Worm (Caenorhabditis elegans): ENCODE measurements around the gene fard-1.

Gene fard-1

ce11 chrX:2895646-2896045 lies 37.5 kb upstream of the fard-1 start:
- TF ChIP-seq unc-62 (GFP tag; optimal IDR thresholded peaks at IDR 0.05 in 1 of 2) (peak in 1 of 2 experiments; percentile 38), unc-62 (tag; optimal IDR thresholded peaks at IDR 0.05) (no peak), fos-1 (tag; optimal IDR thresholded peaks at IDR 0.05) (no peak), aha-1 (tag) (peak; percentile 92), hlh-30 (tag; optimal IDR thresholded peaks at IDR 0.05; ENCODE audit: insufficient read depth) (peak; percentile 15), tag-97 (GFP tag; IDR thresholded peaks at IDR 0.05) (no peak)

DNA sequence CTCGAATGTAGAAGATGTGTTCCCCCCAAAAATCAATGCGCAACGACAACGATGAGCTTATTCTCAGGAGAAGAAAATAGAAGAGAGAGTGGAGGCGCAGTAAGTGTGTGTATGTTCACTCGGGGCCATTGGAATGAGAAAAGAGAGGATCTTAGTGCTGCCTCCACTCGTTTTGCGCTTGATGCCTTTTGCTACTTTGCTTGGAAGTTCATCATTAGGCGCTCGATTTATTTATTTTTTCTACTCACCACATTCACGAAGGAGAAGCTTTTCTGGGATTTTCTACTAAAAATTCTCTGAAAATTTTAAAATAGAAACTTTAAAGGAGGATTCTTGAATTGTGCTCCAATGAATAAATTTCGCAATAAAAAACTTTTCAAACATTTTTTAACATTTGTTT lies 34.9 kb upstream of the fard-1 start, which contains the start of gene F52B10.3:
Gene F52B10.3 (minus strand): TSS at position 101 of the 400 bp plus-strand sequence.
- TF ChIP-seq hmg-1.1 (GFP tag; IDR thresholded peaks at IDR 0.05): no peak
- no peak for TF ChIP-seq duxl-1 (tag; optimal IDR thresholded peaks at IDR 0.05; ENCODE audit: poor library complexity)
- no peak for TF ChIP-seq ceh-32 (tag; optimal IDR thresholded peaks at IDR 0.05; ENCODE audit: poor library complexity)
- no peak for TF ChIP-seq F10B5.3 (tag; optimal IDR thresholded peaks at IDR 0.05)
- TF ChIP-seq lin-1 (GFP tag; IDR thresholded peaks at IDR 0.05): no peak
- no peak for TF ChIP-seq nhr-41 (GFP tag; IDR thresholded peaks at IDR 0.05)
- TF ChIP-seq D1046.2 (GFP tag; IDR thresholded peaks at IDR 0.05): no peak
- no peak for TF ChIP-seq F26F4.8 (GFP tag; conservative IDR thresholded peaks at IDR 0.05)
- no peak for TF ChIP-seq ceh-28 (tag; optimal IDR thresholded peaks at IDR 0.05)
- no peak for TF ChIP-seq Y75B8A.6 (GFP tag; IDR thresholded peaks at IDR 0.05)
- no peak for TF ChIP-seq unc-62 (GFP tag; optimal IDR thresholded peaks at IDR 0.05 in 1 of 2)
- TF ChIP-seq unc-62 (tag; optimal IDR thresholded peaks at IDR 0.05): no peak
- TF ChIP-seq T20F7.1 (GFP tag; optimal IDR thresholded peaks at IDR 0.05): no peak
- TF ChIP-seq nhr-11 (tag; optimal IDR thresholded peaks at IDR 0.05): no peak
- no peak for TF ChIP-seq lin-39 (tag; optimal IDR thresholded peaks at IDR 0.05)
- no peak for TF ChIP-seq F37D6.2 (tag; optimal IDR thresholded peaks at IDR 0.05)
- TF ChIP-seq ceh-44 (GFP tag; IDR thresholded peaks at IDR 0.05): no peak
- TF ChIP-seq nhr-25 (tag; optimal IDR thresholded peaks at IDR 0.05; ENCODE audit: borderline replicate concordance, insufficient read depth): no peak
- TF ChIP-seq pqm-1 (tag; optimal IDR thresholded peaks at IDR 0.05): no peak
- TF ChIP-seq F44E2.7 (GFP tag; IDR thresholded peaks at IDR 0.05): no peak
- TF ChIP-seq nhr-10 (tag; optimal IDR thresholded peaks at IDR 0.05): no peak

DNA sequence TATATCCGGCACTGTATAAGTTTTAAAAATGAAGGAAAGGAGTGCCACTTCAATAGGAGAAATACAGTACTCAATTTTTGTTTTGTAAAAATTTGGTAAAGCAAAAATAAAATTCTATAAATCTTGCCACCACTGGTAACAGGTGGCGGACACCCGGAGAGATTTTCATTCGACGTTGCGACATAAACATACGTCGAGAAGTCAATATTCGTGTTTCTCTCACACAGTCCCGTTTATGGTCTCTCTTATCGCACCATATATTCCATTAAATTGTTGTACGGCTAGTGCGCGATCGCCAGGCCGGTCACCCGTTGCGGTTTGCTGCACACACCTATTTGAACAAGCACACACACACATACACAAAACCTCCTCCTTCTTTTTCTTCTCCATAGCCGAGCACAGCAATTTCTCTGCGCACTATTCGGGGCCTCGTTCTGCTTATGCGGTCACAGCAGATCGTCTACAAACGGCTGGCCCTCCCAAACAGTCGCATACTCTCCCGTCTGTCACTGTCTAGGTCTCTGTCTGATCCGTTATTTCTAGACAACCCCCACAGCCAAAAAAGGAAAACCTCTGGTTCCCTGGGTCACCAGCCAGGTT lies 32.2 kb upstream of the fard-1 start:
- TF ChIP-seq hmg-1.1 (GFP tag; IDR thresholded peaks at IDR 0.05) (no peak), aha-1 (tag) (peak; percentile 63)

DNA sequence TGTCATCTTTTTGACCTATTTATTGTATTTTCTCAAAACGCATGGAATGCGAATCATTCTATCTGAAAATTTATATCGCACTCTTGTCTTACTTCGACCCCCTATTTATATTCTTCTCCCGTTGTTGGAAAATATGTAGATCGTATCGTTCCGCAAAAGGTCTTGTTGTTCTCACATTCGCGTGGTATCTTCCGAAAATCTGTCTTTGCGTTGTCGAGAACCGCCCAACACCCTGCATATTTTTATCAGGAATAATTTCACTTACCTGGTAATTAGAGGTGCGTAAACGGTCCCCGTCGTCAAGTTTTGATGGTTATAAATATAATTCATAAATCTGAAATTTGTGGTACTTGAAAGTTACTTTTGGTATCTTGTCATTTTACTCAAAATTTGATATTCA lies 30.3 kb upstream of the fard-1 start:
- TF ChIP-seq hif-1 (tag; optimal IDR thresholded peaks at IDR 0.05) (no peak), nhr-6 (tag; optimal IDR thresholded peaks at IDR 0.05) (no peak), php-3 (GFP tag; IDR thresholded peaks at IDR 0.05) (no peak), aha-1 (tag) (no peak), D1046.2 (GFP tag; IDR thresholded peaks at IDR 0.05) (no peak), saeg-2 (GFP tag; IDR thresholded peaks at IDR 0.05) (no peak), ces-1 (GFP tag; optimal IDR thresholded peaks at IDR 0.05) (no peak), zag-1 (tag; optimal IDR thresholded peaks at IDR 0.05) (no peak), daf-16 (GFP tag; optimal IDR thresholded peaks at IDR 0.05) (no peak), daf-16 (tag; optimal IDR thresholded peaks at IDR 0.05) (no peak), ceh-44 (GFP tag; IDR thresholded peaks at IDR 0.05) (no peak), unc-130 (GFP tag; optimal IDR thresholded peaks at IDR 0.05) (no peak)
